Fruit fly (Drosophila melanogaster): Measurements from ENCODE around the gene Sld5.

- TF ChIP-seq Pif1A (GFP tag; optimal IDR thresholded peaks at IDR 0.05) (no peak), Pif1B (GFP tag; optimal IDR thresholded peaks at IDR 0.05) (no peak)
Observed at dm6 chr3R:26095551-26095950, 39.2 kb upstream of the Sld5 start.

Data from whole organism, pupa.